Worm (Caenorhabditis elegans) whole organism, L2 larva: Measurements from ENCODE around the gene srj-25.

Source experiments
- C34F6.9 ChIP-seq: fragments of 150-350 bp; optimal IDR thresholded peaks from 2 replicates; lab custom pipeline; 2014; ENCODE audit warnings: missing biosample characterization, missing genetic modification characterization
- F13H6.1 ChIP-seq: sonication (generic microtip); optimal IDR thresholded peaks from 2 replicates; lab custom pipeline; 2016; ENCODE audit warnings: missing genetic modification characterization, missing compliant biosample characterization
- R02D3.7 ChIP-seq: fragments of 150-350 bp; optimal IDR thresholded peaks from 2 replicates; lab custom pipeline; 2014; ENCODE audit warnings: missing biosample characterization, missing genetic modification characterization
- Y55F3AM.14 ChIP-seq: fragments of 200-800 bp; sonication (Bioruptor generic); optimal IDR thresholded peaks from 2 replicates; lab custom pipeline; 2018; ENCODE audit warnings: mild to moderate bottlenecking, missing genetic modification characterization, missing compliant biosample characterization
- ZK546.5 ChIP-seq: sonication (generic microtip); optimal IDR thresholded peaks from 2 replicates; lab custom pipeline; 2017; ENCODE audit warnings: missing biosample characterization, missing genetic modification characterization
- alr-1 ChIP-seq: fragments of 150-350 bp; optimal IDR thresholded peaks from 2 replicates; lab custom pipeline; 2014; ENCODE audit warnings: missing biosample characterization, missing genetic modification characterization
- aly-2 ChIP-seq: fragments of 150-350 bp; optimal IDR thresholded peaks from 2 replicates; lab custom pipeline; 2014; ENCODE audit warnings: missing biosample characterization, missing genetic modification characterization
- ama-1 ChIP-seq: fragments of 150-350 bp; optimal IDR thresholded peaks from 2 replicates; lab custom pipeline; 2018; ENCODE audit warnings: inconsistent platforms
- blmp-1 ChIP-seq: sonication (generic microtip); optimal IDR thresholded peaks from 2 replicates; lab custom pipeline; 2017; ENCODE audit warnings: missing genetic modification characterization, mild to moderate bottlenecking, missing compliant biosample characterization, antibody characterized with exemption, moderate library complexity; ENCODE audit not compliant: insufficient read depth
- ceh-16 ChIP-seq: fragments of 150-350 bp; optimal IDR thresholded peaks from 2 replicates; lab custom pipeline; 2014; ENCODE audit warnings: missing biosample characterization, missing genetic modification characterization
- ceh-82 ChIP-seq: fragments of 150-350 bp; optimal IDR thresholded peaks from 2 replicates; lab custom pipeline; 2014; ENCODE audit warnings: missing biosample characterization, missing genetic modification characterization
- crh-2 ChIP-seq: sonication (generic microtip); optimal IDR thresholded peaks from 2 replicates; lab custom pipeline; 2017; ENCODE audit warnings: missing biosample characterization, missing genetic modification characterization
- dmd-4 ChIP-seq: sonication (generic microtip); optimal IDR thresholded peaks from 2 replicates; lab custom pipeline; 2017; ENCODE audit warnings: missing biosample characterization, missing genetic modification characterization
- egl-27 ChIP-seq: sonication (generic microtip); optimal IDR thresholded peaks from 3 replicates; lab custom pipeline; 2017; ENCODE audit warnings: missing biosample characterization, missing genetic modification reagents, missing genetic modification characterization
- elt-1 ChIP-seq: fragments of 150-350 bp; optimal IDR thresholded peaks from 2 replicates; lab custom pipeline; 2014; ENCODE audit warnings: missing biosample characterization, missing genetic modification characterization
- elt-3 ChIP-seq: sonication (generic microtip); optimal IDR thresholded peaks from 2 replicates; lab custom pipeline; 2017; ENCODE audit warnings: missing biosample characterization, missing genetic modification characterization
- fos-1 ChIP-seq: fragments of 150-350 bp; optimal IDR thresholded peaks from 2 replicates; lab custom pipeline; 2014; ENCODE audit warnings: missing biosample characterization, missing genetic modification characterization
- gmeb-1 ChIP-seq: fragments of 150-350 bp; optimal IDR thresholded peaks from 2 replicates; lab custom pipeline; 2014; ENCODE audit warnings: missing biosample characterization, missing genetic modification characterization
- lin-11 ChIP-seq: fragments of 150-350 bp; sonication (generic microtip); optimal IDR thresholded peaks from 2 replicates; lab custom pipeline; 2014; ENCODE audit warnings: missing biosample characterization, missing genetic modification characterization, inconsistent platforms, mixed read lengths
- lin-13 ChIP-seq: fragments of 150-350 bp; optimal IDR thresholded peaks from 2 replicates; lab custom pipeline; 2014; ENCODE audit warnings: missing biosample characterization, missing genetic modification reagents, missing genetic modification characterization
- lin-39 ChIP-seq: fragments of 150-350 bp; optimal IDR thresholded peaks from 2 replicates; lab custom pipeline; 2014; ENCODE audit warnings: missing biosample characterization, missing genetic modification reagents, missing genetic modification characterization
- lsy-2 ChIP-seq, 2 experiments: fragments of 150-350 bp in 1 of 2; sonication (generic microtip) in 1 of 2; optimal IDR thresholded peaks; 2 replicates each; lab custom pipeline; 2014 to 2017; ENCODE audit warnings: missing biosample characterization in 2 of 2, missing genetic modification characterization in 2 of 2
- mab-5 ChIP-seq: fragments of 150-350 bp; optimal IDR thresholded peaks from 2 replicates; lab custom pipeline; 2014; ENCODE audit warnings: missing biosample characterization, missing genetic modification characterization
- mbf-1 ChIP-seq: sonication (generic microtip); optimal IDR thresholded peaks from 2 replicates; lab custom pipeline; 2017; ENCODE audit warnings: missing biosample characterization, missing genetic modification characterization
- mdl-1 ChIP-seq, 2 experiments: fragments of 150-350 bp in 1 of 2; sonication (generic microtip) in 1 of 2; optimal IDR thresholded peaks; 2 replicates each; lab custom pipeline; 2017; ENCODE audit warnings: missing biosample characterization in 2 of 2, missing genetic modification characterization in 2 of 2
- nhr-10 ChIP-seq: sonication (generic microtip); optimal IDR thresholded peaks from 2 replicates; lab custom pipeline; 2017; ENCODE audit warnings: missing biosample characterization, missing genetic modification characterization
- nhr-11 ChIP-seq: fragments of 150-350 bp; optimal IDR thresholded peaks from 2 replicates; lab custom pipeline; 2014; ENCODE audit warnings: missing biosample characterization, missing genetic modification characterization
- nhr-12 ChIP-seq: fragments of 150-350 bp; optimal IDR thresholded peaks from 2 replicates; lab custom pipeline; 2014; ENCODE audit warnings: missing biosample characterization, missing genetic modification characterization
- nhr-129 ChIP-seq: fragments of 150-350 bp; optimal IDR thresholded peaks from 2 replicates; lab custom pipeline; 2014; ENCODE audit warnings: missing biosample characterization, missing genetic modification characterization
- nhr-21 ChIP-seq: fragments of 150-350 bp; optimal IDR thresholded peaks from 2 replicates; lab custom pipeline; 2014; ENCODE audit warnings: missing biosample characterization, missing genetic modification characterization
- nhr-23 ChIP-seq: fragments of 150-350 bp; optimal IDR thresholded peaks from 2 replicates; lab custom pipeline; 2014; ENCODE audit warnings: missing biosample characterization, missing genetic modification reagents, missing genetic modification characterization
- nhr-237 ChIP-seq: fragments of 150-350 bp; optimal IDR thresholded peaks from 2 replicates; lab custom pipeline; 2014; ENCODE audit warnings: missing biosample characterization, missing genetic modification characterization
- nhr-25 ChIP-seq: fragments of 150-350 bp; sonication (generic microtip); optimal IDR thresholded peaks from 3 replicates; lab custom pipeline; 2014; ENCODE audit warnings: missing biosample characterization, missing genetic modification characterization
- nhr-6 ChIP-seq: fragments of 150-350 bp; optimal IDR thresholded peaks from 2 replicates; lab custom pipeline; 2014; ENCODE audit warnings: missing biosample characterization, missing genetic modification characterization
- nhr-77 ChIP-seq: fragments of 150-350 bp; optimal IDR thresholded peaks from 2 replicates; lab custom pipeline; 2014; ENCODE audit warnings: missing biosample characterization, missing genetic modification characterization
- peb-1 ChIP-seq: fragments of 150-350 bp; optimal IDR thresholded peaks from 2 replicates; lab custom pipeline; 2014; ENCODE audit warnings: missing biosample characterization, missing genetic modification characterization
- sem-4 ChIP-seq: fragments of 150-350 bp; optimal IDR thresholded peaks from 2 replicates; lab custom pipeline; 2014; ENCODE audit warnings: missing biosample characterization, missing genetic modification reagents, missing genetic modification characterization
- skn-1 ChIP-seq: sonication (generic microtip); optimal IDR thresholded peaks from 2 replicates; lab custom pipeline; 2017; ENCODE audit warnings: missing biosample characterization, missing genetic modification characterization
- sma-3 ChIP-seq: sonication (generic microtip); optimal IDR thresholded peaks from 2 replicates; lab custom pipeline; 2016; ENCODE audit warnings: missing genetic modification reagents, missing genetic modification characterization, missing compliant biosample characterization
- sma-9 ChIP-seq, 2 experiments: fragments of 150-350 bp in 1 of 2; sonication (generic microtip) in 1 of 2; optimal IDR thresholded peaks; 2 replicates each; lab custom pipeline; 2014 to 2016; ENCODE audit warnings: missing genetic modification characterization in 2 of 2, mild to moderate bottlenecking in 1 of 2, missing biosample characterization in 1 of 2, missing compliant biosample characterization in 1 of 2, missing genetic modification reagents in 1 of 2, moderate library complexity in 1 of 2
- snpc-4 ChIP-seq: fragments of 150-350 bp; optimal IDR thresholded peaks from 2 replicates; lab custom pipeline; 2014; ENCODE audit warnings: missing biosample characterization, missing genetic modification characterization
- unc-39 ChIP-seq: fragments of 150-350 bp; optimal IDR thresholded peaks from 2 replicates; lab custom pipeline; 2014; ENCODE audit warnings: missing biosample characterization, missing genetic modification characterization
- unc-55 ChIP-seq: fragments of 150-350 bp; sonication (generic microtip); optimal IDR thresholded peaks from 3 replicates; lab custom pipeline; 2014; ENCODE audit warnings: missing biosample characterization, missing genetic modification reagents, missing genetic modification characterization
- unc-62 ChIP-seq: fragments of 150-350 bp; optimal IDR thresholded peaks from 2 replicates; lab custom pipeline; 2014; ENCODE audit warnings: missing biosample characterization, missing genetic modification reagents, missing genetic modification characterization
- zag-1 ChIP-seq: fragments of 150-350 bp; optimal IDR thresholded peaks from 2 replicates; lab custom pipeline; 2014; ENCODE audit warnings: missing biosample characterization, missing genetic modification characterization
- ztf-1 ChIP-seq: fragments of 200-800 bp; sonication (Bioruptor generic); conservative IDR thresholded peaks from 2 replicates; pipeline ENCODE4 v1.3.6; 2022; ENCODE audit warnings: missing genetic modification characterization, missing compliant biosample characterization
- ztf-11 ChIP-seq: sonication (generic microtip); optimal IDR thresholded peaks from 2 replicates; lab custom pipeline; 2017; ENCODE audit warnings: missing biosample characterization, missing genetic modification characterization
- ztf-4 ChIP-seq: fragments of 150-350 bp; optimal IDR thresholded peaks from 2 replicates; lab custom pipeline; 2014; ENCODE audit warnings: missing biosample characterization, missing genetic modification characterization

Gene srj-25

ce11 chrV:777285-777684, 41.2 kb upstream of the srj-25 start, which contains the start of gene R09E12.9:
R09E12.9 (plus strand) TSS chrV:777600.
- TF ChIP-seq ceh-82 (tag; lab: Kevin White, UChicago) = no peak
- peak; percentile 24 for TF ChIP-seq nhr-21
- TF ChIP-seq lin-39 (tag; lab: Kevin White, UChicago) = no peak
- TF ChIP-seq unc-55 (GFP tag; lab: Kevin White, UChicago) = no peak
- TF ChIP-seq C34F6.9 = no peak
- TF ChIP-seq ztf-4 (tag; lab: Kevin White, UChicago) = no peak
- peak; percentile 0 for TF ChIP-seq sma-3
- peak; percentile 15 for TF ChIP-seq nhr-237 (tag; lab: Kevin White, UChicago)
- no peak for TF ChIP-seq elt-3 (tag; lab: Kevin White, UChicago)
- TF ChIP-seq sma-9 (GFP tag; optimal IDR thresholded peaks at IDR 0.05; lab: Kevin White, UChicago) = no peak
- TF ChIP-seq sma-9 (tag; optimal IDR thresholded peaks at IDR 0.05; lab: Kevin White, UChicago) = no peak
- TF ChIP-seq egl-27 (tag; lab: Kevin White, UChicago) = no peak
- peak; percentile 95 for TF ChIP-seq nhr-77 (tag; lab: Kevin White, UChicago)
- peak in 1 of 2 experiments; percentile 26 for TF ChIP-seq lsy-2 (tag; optimal IDR thresholded peaks at IDR 0.05; lab: Kevin White, UChicago)
- TF ChIP-seq nhr-25 (tag; lab: Kevin White, UChicago) = peak; percentile 10

DNA sequence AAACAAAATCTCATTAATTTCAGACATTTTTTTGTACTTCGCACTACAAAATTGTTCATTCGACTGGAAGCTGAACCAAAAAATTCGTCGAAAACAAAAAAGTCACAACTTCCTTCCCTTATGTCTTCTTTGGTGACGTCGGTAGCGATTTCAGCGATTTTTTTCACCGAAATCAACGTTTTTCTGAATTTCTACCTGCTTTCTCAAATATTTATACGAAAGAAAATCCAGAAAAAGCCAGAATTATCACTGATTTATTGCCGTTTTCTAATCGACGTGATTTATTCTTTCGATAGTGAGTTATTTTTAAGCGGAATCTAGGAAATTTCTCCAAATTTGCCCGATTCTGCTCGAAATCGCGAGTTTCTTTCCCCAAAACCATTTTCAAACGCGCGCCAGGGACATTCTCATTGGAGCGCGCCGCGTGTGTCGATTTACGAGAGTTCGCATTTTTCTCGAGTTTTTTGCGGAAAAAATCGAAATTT, 38.8 kb upstream of the srj-25 start, which contains the start of gene srbc-58:
Gene srbc-58, plus strand, starts transcription at position 121 of the 485 bp plus-strand sequence.
- TF ChIP-seq mbf-1 (tag; lab: Kevin White, UChicago) = no peak
- peak; percentile 29 for TF ChIP-seq C34F6.9
- no peak for TF ChIP-seq nhr-25 (tag; lab: Kevin White, UChicago)
- TF ChIP-seq nhr-11 (tag; lab: Kevin White, UChicago) = no peak
- no peak for TF ChIP-seq skn-1 (tag; lab: Kevin White, UChicago)
- no peak for TF ChIP-seq nhr-12 (tag; lab: Kevin White, UChicago)
- peak; percentile 23 for TF ChIP-seq gmeb-1 (tag; lab: Kevin White, UChicago)
- TF ChIP-seq nhr-129 (tag; lab: Kevin White, UChicago) = peak; percentile 16
- TF ChIP-seq egl-27 (tag; lab: Kevin White, UChicago) = no peak
- TF ChIP-seq nhr-6 (tag; lab: Kevin White, UChicago) = no peak
- TF ChIP-seq ZK546.5 (tag; lab: Kevin White, UChicago) = no peak
- no peak for TF ChIP-seq nhr-237 (tag; lab: Kevin White, UChicago)
- peak; percentile 41 for TF ChIP-seq ztf-4 (tag; lab: Kevin White, UChicago)
- no peak for TF ChIP-seq snpc-4
- peak in 1 of 2 experiments; percentile 13 for TF ChIP-seq lsy-2 (tag; optimal IDR thresholded peaks at IDR 0.05; lab: Kevin White, UChicago)
- TF ChIP-seq ceh-16 (tag; lab: Kevin White, UChicago) = no peak
- TF ChIP-seq lin-13 (GFP tag; lab: Kevin White, UChicago) = peak; percentile 9
- no peak for TF ChIP-seq fos-1 (tag; lab: Kevin White, UChicago)
- TF ChIP-seq alr-1 = no peak
- no peak for TF ChIP-seq mab-5
- TF ChIP-seq elt-1 = no peak
- TF ChIP-seq nhr-10 (tag; lab: Kevin White, UChicago) = no peak
- TF ChIP-seq crh-2 (tag; lab: Kevin White, UChicago) = peak; percentile 27
- no peak for TF ChIP-seq aly-2
- no peak for TF ChIP-seq ztf-1 (GFP tag; lab: Robert Waterston, UW)
- no peak for TF ChIP-seq mdl-1 (tag; optimal IDR thresholded peaks at IDR 0.05; lab: Kevin White, UChicago)
- no peak for TF ChIP-seq ztf-11 (tag; lab: Kevin White, UChicago)
- TF ChIP-seq nhr-23 (tag; lab: Kevin White, UChicago) = no peak
- no peak for TF ChIP-seq nhr-77 (tag; lab: Kevin White, UChicago)
- no peak for TF ChIP-seq peb-1
- no peak for TF ChIP-seq sem-4 (tag; lab: Kevin White, UChicago)
- peak; percentile 3 for TF ChIP-seq F13H6.1 (tag; lab: Kevin White, UChicago)
- no peak for TF ChIP-seq sma-3
- TF ChIP-seq R02D3.7 (tag; lab: Kevin White, UChicago) = no peak
- TF ChIP-seq unc-55 (GFP tag; lab: Kevin White, UChicago) = peak; percentile 34
- TF ChIP-seq lin-39 (tag; lab: Kevin White, UChicago) = no peak
- TF ChIP-seq lin-11 (tag; lab: Kevin White, UChicago) = no peak
- TF ChIP-seq ceh-82 (tag; lab: Kevin White, UChicago) = no peak
- TF ChIP-seq Y55F3AM.14 (GFP tag; lab: Kevin White, UChicago) = no peak
- TF ChIP-seq unc-39 = no peak
- TF ChIP-seq zag-1 (tag; lab: Kevin White, UChicago) = no peak
- no peak for TF ChIP-seq elt-3 (tag; lab: Kevin White, UChicago)
- peak; percentile 70 for TF ChIP-seq ama-1 (lab: Kevin White, UChicago)
- TF ChIP-seq unc-62 (GFP tag; lab: Kevin White, UChicago) = no peak
- no peak for TF ChIP-seq blmp-1 (tag; lab: Kevin White, UChicago)
- no peak for TF ChIP-seq sma-9 (GFP tag; optimal IDR thresholded peaks at IDR 0.05; lab: Kevin White, UChicago)
- no peak for TF ChIP-seq sma-9 (tag; optimal IDR thresholded peaks at IDR 0.05; lab: Kevin White, UChicago)
- TF ChIP-seq dmd-4 = no peak
- no peak for TF ChIP-seq nhr-21
